Worm (Caenorhabditis elegans): ENCODE data around the gene Y43F8B.11.

DNA sequence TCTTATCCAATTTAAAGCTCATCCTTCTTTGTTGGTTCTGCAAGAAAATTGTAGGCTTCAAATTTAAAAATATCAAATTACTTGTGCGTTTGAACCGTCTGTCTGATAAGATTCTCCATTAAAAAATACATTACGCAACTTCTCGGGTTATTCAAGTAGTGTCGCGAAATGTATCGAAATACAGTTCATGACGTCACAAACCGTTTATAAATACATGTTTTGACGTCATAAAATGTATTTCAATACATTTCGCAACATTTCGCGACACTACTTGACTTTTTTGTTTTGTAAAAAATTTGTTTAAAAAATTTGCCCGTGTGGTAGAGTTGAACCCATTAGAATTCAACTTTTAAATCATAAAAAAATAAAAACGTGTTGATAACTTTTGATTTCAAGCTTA, 26.9 kb upstream of the Y43F8B.11 start:
- TF ChIP-seq tab-1 (GFP tag; IDR thresholded peaks at IDR 0.05) (no peak), ref-1 (GFP tag; conservative IDR thresholded peaks at IDR 0.05) (no peak), med-1 (GFP tag; optimal IDR thresholded peaks at IDR 0.05; ENCODE audit: insufficient read depth) (no peak), flt-1 (GFP tag; IDR thresholded peaks at IDR 0.05) (no peak), klf-2 (GFP tag; conservative IDR thresholded peaks at IDR 0.05) (no peak)

Data from whole organism, midembryonic.